Worm (Caenorhabditis elegans): ENCODE measurements around the gene C12D8.20.

The C12D8.20 gene

DNA sequence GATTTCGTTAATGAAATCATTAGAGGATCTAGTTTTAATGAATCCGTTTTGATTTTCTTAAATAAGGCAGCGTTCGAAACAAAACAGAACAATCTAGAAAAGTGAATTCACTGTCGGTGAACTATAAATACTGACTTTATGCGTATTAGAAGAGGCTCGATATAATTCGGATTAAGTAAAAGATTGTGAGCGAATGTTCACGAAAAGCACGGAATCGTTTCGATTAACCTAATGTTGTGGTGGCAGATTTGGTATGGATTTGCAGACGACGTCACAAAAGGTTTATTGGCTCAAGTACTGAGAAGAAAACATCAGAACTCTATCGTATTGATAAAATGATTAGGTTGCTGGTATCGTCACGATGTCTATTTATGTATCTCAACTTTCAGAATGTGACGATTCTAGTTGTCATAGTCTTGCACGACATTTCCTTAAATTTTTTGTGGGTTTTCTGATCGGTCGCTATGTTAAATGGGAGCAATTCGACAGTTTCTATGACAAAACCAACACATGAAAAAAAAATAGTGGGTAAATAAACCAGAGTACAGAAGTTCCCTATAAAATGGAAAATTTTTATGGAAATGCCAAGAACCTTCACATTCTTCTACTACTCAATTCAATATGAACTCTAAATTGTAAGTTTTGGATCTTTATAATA is 7.2 kb downstream of the C12D8.20 start, which contains the start of the genes pyt-1 and fipr-7:
Gene pyt-1, minus strand, starts transcription at position 101 of the 658 bp plus-strand sequence.
Gene fipr-7, plus strand, starts transcription at position 608 of the 658 bp plus-strand sequence.
- TF ChIP-seq ceh-62 (tag; optimal IDR thresholded peaks at IDR 0.05) (no peak), nhr-6 (tag; optimal IDR thresholded peaks at IDR 0.05) (no peak), ztf-11 (tag; optimal IDR thresholded peaks at IDR 0.05) (no peak), ceh-20 (GFP tag; IDR thresholded peaks at IDR 0.05) (no peak), nhr-10 (tag; optimal IDR thresholded peaks at IDR 0.05) (no peak), gei-8 (GFP tag; optimal IDR thresholded peaks at IDR 0.05) (no peak), nhr-111 (GFP tag; optimal IDR thresholded peaks at IDR 0.05) (no peak), nhr-25 (tag; optimal IDR thresholded peaks at IDR 0.05; ENCODE audit: borderline replicate concordance, insufficient read depth) (no peak), nhr-77 (tag; optimal IDR thresholded peaks at IDR 0.05) (no peak), attf-4 (tag; optimal IDR thresholded peaks at IDR 0.05) (no peak), ceh-82 (tag; optimal IDR thresholded peaks at IDR 0.05) (no peak), unc-62 (GFP tag; optimal IDR thresholded peaks at IDR 0.05 in 1 of 2) (no peak), unc-62 (tag; optimal IDR thresholded peaks at IDR 0.05) (no peak), lin-29 (GFP tag; IDR thresholded peaks at IDR 0.05) (no peak), F37D6.2 (tag; optimal IDR thresholded peaks at IDR 0.05) (no peak), unc-39 (tag; optimal IDR thresholded peaks at IDR 0.05) (no peak), ztf-7 (tag; optimal IDR thresholded peaks at IDR 0.05) (no peak), lsy-2 (tag; optimal IDR thresholded peaks at IDR 0.05) (no peak), F10B5.3 (tag; optimal IDR thresholded peaks at IDR 0.05) (no peak)

- TF ChIP-seq duxl-1 (tag; optimal IDR thresholded peaks at IDR 0.05; ENCODE audit: poor library complexity) (no peak), hif-1 (tag; optimal IDR thresholded peaks at IDR 0.05) (no peak), nhr-48 (tag; optimal IDR thresholded peaks at IDR 0.05) (no peak), pqm-1 (tag; optimal IDR thresholded peaks at IDR 0.05) (no peak), mdl-1 (tag; optimal IDR thresholded peaks at IDR 0.05) (no peak), unc-39 (tag; optimal IDR thresholded peaks at IDR 0.05) (no peak), T20F7.1 (GFP tag; optimal IDR thresholded peaks at IDR 0.05) (no peak), ceh-44 (GFP tag; IDR thresholded peaks at IDR 0.05) (no peak), mep-1 (tag; optimal IDR thresholded peaks at IDR 0.05) (no peak), daf-16 (GFP tag; optimal IDR thresholded peaks at IDR 0.05) (no peak), daf-16 (tag; optimal IDR thresholded peaks at IDR 0.05) (no peak), daf-8 (GFP tag; IDR thresholded peaks at IDR 0.05) (no peak), lin-39 (tag; optimal IDR thresholded peaks at IDR 0.05) (no peak), rbr-2 (tag; optimal IDR thresholded peaks at IDR 0.05) (no peak), zip-11 (GFP tag; IDR thresholded peaks at IDR 0.05) (no peak), lsy-2 (tag; optimal IDR thresholded peaks at IDR 0.05) (no peak), lin-38 (GFP tag; IDR thresholded peaks at IDR 0.05) (no peak), nhr-42 (GFP tag; IDR thresholded peaks at IDR 0.05) (no peak)
Observed at ce11 chrV:10230932-10231331, 8.8 kb downstream of the C12D8.20 start, which contains the start of gene fipr-6. fipr-6 (plus strand) TSS chrV:10231232.

ce11 chrV:10233330-10233729 is 11.2 kb downstream of the C12D8.20 start, which contains the start of gene str-182:
str-182 (minus strand) TSS chrV:10233430.
- TF ChIP-seq mep-1 (tag; optimal IDR thresholded peaks at IDR 0.05) (no peak), vab-7 (GFP tag; IDR thresholded peaks at IDR 0.05) (no peak), saeg-2 (GFP tag; IDR thresholded peaks at IDR 0.05) (no peak), snpc-1.2 (GFP tag; IDR thresholded peaks at IDR 0.05) (no peak), nhr-102 (tag; optimal IDR thresholded peaks at IDR 0.05) (no peak), rbr-2 (tag; optimal IDR thresholded peaks at IDR 0.05) (no peak)
